Worm (Caenorhabditis elegans): ENCODE measurements around the gene T02C1.2.

T02C1.2 gene

ce11 chrIII:9299919-9300318, 49.1 kb downstream of the T02C1.2 start, which contains the start of gene K01B6.3:
K01B6.3 (plus strand) TSS chrIII:9300219.
- no peak for TF ChIP-seq ztf-1 (GFP tag; conservative IDR thresholded peaks at IDR 0.05)

ce11 chrIII:9300670-9301069, 49.8 kb downstream of the T02C1.2 start:
- TF ChIP-seq nhr-25 (tag; optimal IDR thresholded peaks at IDR 0.05): peak; percentile 32
- no peak for TF ChIP-seq sma-3 (GFP tag; optimal IDR thresholded peaks at IDR 0.05)
- peak; percentile 85 for TF ChIP-seq blmp-1 (tag; optimal IDR thresholded peaks at IDR 0.05; ENCODE audit: insufficient read depth)
